Fruit fly (Drosophila melanogaster) Kc167 (cell line): Measurements from ENCODE around the gene CG13460.

Experiments
- Myc ChIP-seq: fragments of >200 bp; optimal IDR thresholded peaks from 2 replicates; lab custom pipeline; 2017; ENCODE audit warnings: missing external identifiers
- Sin3A ChIP-seq: fragments of >200 bp; optimal IDR thresholded peaks from 2 replicates; lab custom pipeline; 2018; ENCODE audit warnings: missing external identifiers
- h ChIP-seq: fragments of >200 bp; optimal IDR thresholded peaks from 3 replicates; lab custom pipeline; 2018; ENCODE audit warnings: missing external identifiers
- insv ChIP-seq: fragments of >200 bp; optimal IDR thresholded peaks from 3 replicates; lab custom pipeline; 2018; ENCODE audit warnings: missing external identifiers
- psq ChIP-seq: fragments of >200 bp; optimal IDR thresholded peaks from 2 replicates; lab custom pipeline; 2017; ENCODE audit warnings: missing external identifiers
- ttk ChIP-seq: sonication (Bioruptor generic); optimal IDR thresholded peaks from 2 replicates; lab custom pipeline; 2017; ENCODE audit warnings: missing external identifiers

Gene CG13460

DNA sequence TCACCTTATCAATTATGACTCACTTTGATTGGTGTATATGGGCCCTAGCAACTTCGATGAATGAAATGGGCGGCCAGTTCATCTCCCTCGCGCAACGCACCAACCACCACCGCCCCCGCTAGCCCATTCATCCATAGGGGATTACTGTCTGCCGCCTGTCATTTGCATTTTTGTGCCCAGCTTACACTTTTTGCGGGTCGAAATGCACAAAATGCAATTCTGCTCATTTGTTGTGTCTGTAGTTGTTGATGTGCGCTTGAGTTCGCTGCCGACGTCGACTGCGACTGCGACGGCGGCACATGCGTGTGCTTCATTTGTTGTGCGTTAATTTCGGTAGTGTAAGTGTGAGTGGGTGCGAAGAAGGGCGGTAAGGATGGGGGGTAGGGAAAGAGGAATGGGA is 39.5 kb upstream of the CG13460 start:
- TF ChIP-seq insv (no peak), h (lab: Kevin White, UChicago) (no peak), ttk (lab: Kevin White, UChicago) (no peak), Myc (lab: Kevin White, UChicago) (no peak), psq (lab: Kevin White, UChicago) (no peak)

- TF ChIP-seq ttk (lab: Kevin White, UChicago) (no peak), insv (no peak), Myc (lab: Kevin White, UChicago) (no peak), h (lab: Kevin White, UChicago) (no peak), psq (lab: Kevin White, UChicago) (no peak), Sin3A (lab: Kevin White, UChicago) (no peak)
These were observed 38.0 kb upstream of the CG13460 start for dm6 chr3L:15099541-15099940.

DNA sequence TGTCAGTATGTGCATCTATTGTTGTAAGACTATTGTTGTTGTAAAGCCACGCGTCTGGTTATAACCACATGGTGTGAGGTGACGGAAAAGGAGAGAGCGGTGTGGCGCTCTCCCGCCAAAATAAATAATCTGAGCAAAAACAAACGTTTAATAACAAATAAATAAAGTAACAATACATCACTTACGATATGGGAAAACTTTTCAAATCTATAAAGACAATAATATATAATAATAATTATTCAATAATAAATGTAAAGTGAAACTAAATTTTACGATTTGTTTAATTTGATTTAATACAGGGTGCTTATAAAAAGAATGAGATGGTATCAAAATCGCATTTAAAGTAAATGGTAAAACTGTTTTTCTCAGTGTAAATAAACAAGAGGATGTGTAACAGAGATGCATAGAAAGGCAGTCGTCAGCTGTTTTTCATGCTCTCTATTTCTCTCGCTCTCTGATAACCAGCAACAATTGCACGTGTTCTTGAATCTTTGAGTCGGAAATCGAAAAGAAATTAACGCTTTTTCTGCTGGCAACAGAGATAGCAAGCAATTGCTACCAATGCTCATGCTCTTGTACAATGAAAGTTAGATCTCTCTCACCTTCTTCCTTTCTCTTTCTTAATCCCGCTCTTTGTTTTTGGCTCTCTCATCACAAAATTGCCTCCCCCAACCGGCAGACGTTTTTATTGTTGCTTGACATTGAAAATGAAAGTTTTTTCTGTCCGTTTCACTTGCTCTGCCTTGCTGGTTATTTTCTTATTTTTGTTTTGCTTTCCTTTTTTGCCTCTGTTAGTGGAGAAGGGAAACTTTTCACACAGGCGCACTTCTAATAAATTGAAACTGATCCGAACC is 37.4 kb upstream of the CG13460 start:
- TF ChIP-seq Myc (lab: Kevin White, UChicago) (no peak), insv (no peak), Sin3A (lab: Kevin White, UChicago) (no peak), h (lab: Kevin White, UChicago) (no peak), ttk (lab: Kevin White, UChicago) (no peak), psq (lab: Kevin White, UChicago) (no peak)

DNA sequence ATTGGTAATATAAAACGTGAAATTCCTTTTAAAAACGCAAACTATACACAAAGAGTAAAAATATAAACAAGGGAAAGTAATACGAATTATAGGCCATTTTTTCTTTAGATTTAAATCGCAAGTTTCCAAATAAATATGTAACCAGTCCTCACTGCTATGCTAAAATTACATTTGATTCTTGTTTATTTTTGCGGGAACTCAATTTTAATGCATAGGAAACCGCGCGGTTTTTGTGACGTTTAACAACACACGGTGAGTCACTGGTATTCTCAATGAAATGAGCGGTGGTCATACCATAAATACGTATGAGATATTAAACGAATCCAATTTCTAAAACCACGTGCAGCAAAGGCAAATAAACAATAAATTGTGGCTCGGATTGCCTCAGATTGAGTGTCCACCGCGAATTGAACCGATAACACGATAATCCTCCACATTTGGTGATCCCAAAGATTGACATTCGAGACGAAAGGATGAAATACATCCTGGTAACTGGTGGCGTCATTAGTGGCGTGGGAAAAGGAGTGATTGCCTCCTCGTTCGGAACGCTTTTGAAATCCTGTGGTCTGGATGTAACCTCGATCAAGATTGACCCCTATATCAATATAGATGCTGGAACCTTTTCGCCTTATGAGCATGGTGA is 36.5 kb upstream of the CG13460 start, which contains the start of gene Ctps:
Gene Ctps, plus strand, starts transcription at position 37 of the 643 bp plus-strand sequence.
- TF ChIP-seq Sin3A (lab: Kevin White, UChicago): no peak
- TF ChIP-seq Myc (lab: Kevin White, UChicago): no peak
- no peak for TF ChIP-seq ttk (lab: Kevin White, UChicago)
- TF ChIP-seq psq (lab: Kevin White, UChicago): no peak
- no peak for TF ChIP-seq insv
- no peak for TF ChIP-seq h (lab: Kevin White, UChicago)

DNA sequence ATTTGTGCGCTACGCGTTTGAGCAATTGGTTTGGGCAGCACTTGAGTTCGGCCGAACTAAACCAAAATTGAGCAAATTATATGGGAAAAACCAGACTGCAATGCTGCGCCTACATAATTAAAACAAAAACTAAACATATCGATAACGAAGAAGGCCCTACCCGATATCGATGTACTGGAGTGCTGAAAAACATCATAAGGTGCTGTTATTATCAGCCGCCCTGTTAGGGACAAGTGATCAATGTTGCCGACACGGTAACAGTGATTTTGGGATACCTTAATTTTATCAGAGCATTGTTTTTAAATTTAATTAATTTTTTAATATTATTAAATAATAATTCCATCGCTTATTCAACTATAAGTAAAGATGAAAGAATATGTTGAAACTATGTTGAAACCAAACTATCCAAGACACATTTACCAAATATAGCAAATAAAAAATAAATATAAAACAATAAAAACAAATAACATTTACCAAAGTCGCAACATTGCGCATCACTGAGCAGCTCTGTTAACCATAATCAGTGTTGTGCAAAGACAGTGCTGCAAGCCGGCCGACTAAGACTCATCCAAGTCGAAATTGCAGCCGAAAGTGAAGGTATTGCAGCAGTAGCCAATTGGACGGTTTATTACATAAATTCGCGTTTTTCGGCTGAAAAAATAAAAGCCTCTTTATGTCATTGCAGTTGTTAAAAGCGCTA is 33.2 kb upstream of the CG13460 start, which contains the start of the genes sstn, Plp and GlyRS:
Gene sstn, minus strand, starts transcription at position 131 of the 700 bp plus-strand sequence.
Gene Plp, minus strand, starts transcription at position 136 of the 700 bp plus-strand sequence.
Gene GlyRS, plus strand, starts transcription at position 554 of the 700 bp plus-strand sequence.
- TF ChIP-seq Sin3A (lab: Kevin White, UChicago) (no peak), psq (lab: Kevin White, UChicago) (no peak), insv (no peak), Myc (lab: Kevin White, UChicago) (no peak)

DNA sequence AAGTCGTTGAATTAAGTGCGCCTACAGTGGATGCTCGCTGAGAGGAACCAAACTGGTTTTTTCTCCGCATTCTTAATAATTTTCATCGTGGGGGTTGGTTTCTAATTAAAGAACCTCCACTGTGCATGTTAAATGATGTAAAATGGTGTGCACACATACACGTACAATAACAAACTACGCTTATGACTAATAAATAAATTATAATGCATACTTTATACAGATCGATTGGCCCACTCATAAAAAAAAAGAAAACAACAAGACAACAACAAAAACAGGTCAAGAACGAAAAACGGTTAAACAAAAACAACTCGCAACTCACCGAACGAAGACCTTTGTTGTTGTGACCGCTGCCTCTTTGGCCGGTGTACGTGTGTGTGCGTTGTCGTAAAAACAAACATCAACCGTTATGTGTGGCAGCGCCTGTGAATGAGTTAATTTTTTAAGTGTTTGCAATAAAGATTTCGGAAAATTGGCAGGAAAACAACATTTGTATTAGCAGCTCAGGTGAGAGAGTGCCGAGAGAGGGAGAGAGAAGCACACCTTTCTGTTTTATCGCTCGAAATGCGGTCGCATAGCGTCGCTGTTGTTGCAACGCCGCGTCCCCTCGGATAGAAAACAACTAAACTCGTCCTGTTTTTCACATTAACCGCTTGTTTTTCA is 32.6 kb upstream of the CG13460 start:
- TF ChIP-seq Myc (lab: Kevin White, UChicago): no peak
- TF ChIP-seq ttk (lab: Kevin White, UChicago): no peak
- no peak for TF ChIP-seq psq (lab: Kevin White, UChicago)
- TF ChIP-seq insv: no peak
- TF ChIP-seq Sin3A (lab: Kevin White, UChicago): no peak
- TF ChIP-seq h (lab: Kevin White, UChicago): no peak

DNA sequence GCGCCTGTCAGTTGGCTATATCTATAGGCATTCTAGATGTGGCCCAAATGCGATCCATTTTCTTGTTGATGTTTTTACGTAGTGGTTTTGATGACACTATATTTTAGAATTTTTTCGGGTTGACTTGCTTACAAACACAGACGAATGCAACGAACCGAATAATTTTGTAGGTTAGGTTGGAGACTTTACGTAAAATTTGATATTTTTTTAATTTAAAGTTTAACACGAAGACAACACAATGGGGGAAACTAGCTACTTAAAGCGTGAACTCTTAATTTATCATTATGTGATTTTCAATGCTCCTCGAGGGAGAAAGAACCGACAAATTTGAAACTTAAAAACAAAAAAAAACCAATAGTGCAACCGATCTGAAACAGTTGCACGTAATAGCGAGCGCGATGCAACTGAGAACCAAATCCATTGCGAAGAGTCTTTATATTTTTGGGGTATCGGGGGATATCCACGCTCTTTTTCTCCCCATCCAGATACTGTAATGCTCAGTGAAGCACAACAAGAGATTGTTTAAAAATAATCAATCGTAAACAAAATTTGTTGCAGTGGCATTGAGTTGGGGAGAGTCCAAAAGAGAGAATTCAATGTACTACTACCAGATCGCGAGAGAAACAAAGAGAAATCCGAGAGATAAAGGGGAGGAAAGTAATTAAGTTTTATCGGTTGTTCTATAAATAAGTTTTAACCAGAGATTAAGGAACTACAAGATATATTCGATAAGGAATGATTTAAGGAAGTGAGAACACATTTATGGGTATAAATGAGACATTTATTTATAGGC is 28.6 kb upstream of the CG13460 start:
- TF ChIP-seq Myc (lab: Kevin White, UChicago): no peak
- TF ChIP-seq insv: no peak
- no peak for TF ChIP-seq ttk (lab: Kevin White, UChicago)
- no peak for TF ChIP-seq psq (lab: Kevin White, UChicago)
- no peak for TF ChIP-seq h (lab: Kevin White, UChicago)
- no peak for TF ChIP-seq Sin3A (lab: Kevin White, UChicago)

DNA sequence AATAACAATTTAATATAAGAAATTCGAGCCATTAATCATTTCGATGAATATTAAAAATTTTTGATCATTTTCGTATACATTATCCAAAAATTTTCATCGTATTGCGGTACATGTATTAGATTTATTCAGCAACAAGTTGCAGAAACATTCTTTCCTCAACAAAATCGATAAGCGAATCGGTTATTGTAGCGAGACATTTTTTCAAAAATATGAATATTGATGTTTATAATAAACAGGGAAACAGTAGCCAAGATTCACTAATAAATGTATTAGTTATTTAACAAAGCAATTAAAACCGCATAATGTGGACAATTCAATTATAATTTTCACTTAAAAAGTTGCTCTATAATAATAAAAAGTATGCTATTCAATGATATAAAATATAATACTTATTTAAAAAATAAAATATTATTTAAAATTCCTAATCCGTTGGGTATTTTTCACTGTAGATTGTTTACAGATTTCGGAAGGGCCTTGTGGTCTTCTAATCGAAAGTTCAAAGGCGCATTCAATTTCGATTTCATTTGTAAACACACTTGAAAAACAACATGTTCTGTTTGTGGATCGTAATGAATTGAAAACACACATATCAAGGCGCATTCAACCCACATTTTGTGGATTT is 27.7 kb upstream of the CG13460 start:
- no peak for TF ChIP-seq ttk (lab: Kevin White, UChicago)
- TF ChIP-seq Sin3A (lab: Kevin White, UChicago): no peak
- no peak for TF ChIP-seq h (lab: Kevin White, UChicago)
- no peak for TF ChIP-seq psq (lab: Kevin White, UChicago)
- no peak for TF ChIP-seq insv
- no peak for TF ChIP-seq Myc (lab: Kevin White, UChicago)

dm6 chr3L:15088285-15088684 is 26.8 kb upstream of the CG13460 start:
- TF ChIP-seq h (lab: Kevin White, UChicago) (no peak), Myc (lab: Kevin White, UChicago) (no peak), Sin3A (lab: Kevin White, UChicago) (no peak), psq (lab: Kevin White, UChicago) (no peak), insv (no peak), ttk (lab: Kevin White, UChicago) (no peak)

dm6 chr3L:15084288-15084687 is 22.8 kb upstream of the CG13460 start:
- TF ChIP-seq Myc (lab: Kevin White, UChicago) (no peak), ttk (lab: Kevin White, UChicago) (no peak), Sin3A (lab: Kevin White, UChicago) (no peak), h (lab: Kevin White, UChicago) (no peak), psq (lab: Kevin White, UChicago) (no peak), insv (no peak)
